Worm (Caenorhabditis elegans) whole organism, L4 larva: Measurements from ENCODE around the gene rnst-2.

Source experiments
- Y75B8A.6 ChIP-seq: fragments of 200-800 bp; sonication (Bioruptor generic); IDR thresholded peaks from 2 replicates; pipeline ENCODE4 v1.3.6; 2022; ENCODE audit warnings: missing genetic modification reagents, missing genetic modification characterization, missing compliant biosample characterization
- ceh-32 ChIP-seq: sonication (generic microtip); optimal IDR thresholded peaks from 2 replicates; lab custom pipeline; 2016; ENCODE audit warnings: mild to moderate bottlenecking, missing genetic modification characterization, missing compliant biosample characterization; ENCODE audit not compliant: poor library complexity
- egl-27 ChIP-seq: sonication (generic microtip); optimal IDR thresholded peaks from 3 replicates; lab custom pipeline; 2017; ENCODE audit warnings: missing biosample characterization, missing genetic modification reagents, missing genetic modification characterization
- madf-9 ChIP-seq: fragments of 200-800 bp; sonication (Bioruptor generic); conservative IDR thresholded peaks from 2 replicates; pipeline ENCODE4 v1.3.6; 2022; ENCODE audit warnings: missing genetic modification reagents, missing genetic modification characterization, missing compliant biosample characterization
- mep-1 ChIP-seq: fragments of 150-350 bp; sonication (generic microtip); optimal IDR thresholded peaks from 3 replicates; lab custom pipeline; 2014; ENCODE audit warnings: missing biosample characterization, missing genetic modification characterization
- mxl-3 ChIP-seq: fragments of 200-800 bp; sonication (Bioruptor generic); optimal IDR thresholded peaks from 2 replicates; lab custom pipeline; 2018; ENCODE audit warnings: mild to moderate bottlenecking, missing genetic modification characterization, missing compliant biosample characterization
- nhr-48 ChIP-seq: sonication (generic microtip); optimal IDR thresholded peaks from 2 replicates; lab custom pipeline; 2016; ENCODE audit warnings: mild to moderate bottlenecking, missing genetic modification characterization, missing compliant biosample characterization
- pha-4 ChIP-seq, 2 experiments: fragments of 150-350 bp in 1 of 2; fragments of 200-800 bp in 1 of 2; sonication (Bioruptor generic) in 1 of 2; IDR thresholded peaks in 1 of 2; optimal IDR thresholded peaks in 1 of 2; 2 replicates each; pipeline versions ENCODE4 v1.3.6 to Lab custom; 2014 to 2022; ENCODE audit warnings: missing genetic modification characterization in 2 of 2, missing genetic modification reagents in 2 of 2, missing biosample characterization in 1 of 2, missing compliant biosample characterization in 1 of 2
- spr-3 ChIP-seq: fragments of 200-800 bp; sonication (Bioruptor generic); optimal IDR thresholded peaks from 2 replicates; lab custom pipeline; 2018; ENCODE audit warnings: mild to moderate bottlenecking, missing genetic modification characterization, missing compliant biosample characterization

- TF ChIP-seq madf-9 (GFP tag; lab: Robert Waterston, UW) (no peak), mxl-3 (GFP tag; lab: Kevin White, UChicago) (no peak), mep-1 (tag; lab: Kevin White, UChicago) (no peak), Y75B8A.6 (GFP tag; lab: Robert Waterston, UW) (no peak), spr-3 (no peak), nhr-48 (no peak), ceh-32 (tag; lab: Kevin White, UChicago) (no peak), egl-27 (tag; lab: Kevin White, UChicago) (no peak), pha-4 (GFP tag; IDR thresholded peaks at IDR 0.05; lab: Robert Waterston, UW) (no peak), pha-4 (tag; optimal IDR thresholded peaks at IDR 0.05; lab: Kevin White, UChicago) (no peak)
Observed at ce11 chrV:1027044-1027443, 34.4 kb upstream of the rnst-2 start, which contains the start of gene R09A1.3.
